Worm (Caenorhabditis elegans): ENCODE measurements around the gene vglu-2.

vglu-2 gene

ce11 chrIII:10326327-10326726 is 31.4 kb downstream of the vglu-2 start:
- TF ChIP-seq hnd-1 (tag; optimal IDR thresholded peaks at IDR 0.05): no peak
- no peak for TF ChIP-seq sea-1 (GFP tag; conservative IDR thresholded peaks at IDR 0.05)
- no peak for TF ChIP-seq hmbx-1 (tag; optimal IDR thresholded peaks at IDR 0.05)
- no peak for TF ChIP-seq pes-1 (GFP tag; IDR thresholded peaks at IDR 0.05)
- no peak for TF ChIP-seq flt-1 (GFP tag; IDR thresholded peaks at IDR 0.05)
- no peak for TF ChIP-seq ceh-13 (GFP tag; optimal IDR thresholded peaks at IDR 0.05)
- TF ChIP-seq hmg-4 (GFP tag; optimal IDR thresholded peaks at IDR 0.05): no peak
- TF ChIP-seq aly-1 (tag; optimal IDR thresholded peaks at IDR 0.05): no peak
- no peak for TF ChIP-seq tra-4 (tag; optimal IDR thresholded peaks at IDR 0.05)
- TF ChIP-seq scrt-1 (GFP tag; IDR thresholded peaks at IDR 0.05): no peak
- no peak for TF ChIP-seq tbx-11 (GFP tag; IDR thresholded peaks at IDR 0.05)
- TF ChIP-seq F13C5.2 (tag; optimal IDR thresholded peaks at IDR 0.05): no peak
- TF ChIP-seq ceh-36 (tag; optimal IDR thresholded peaks at IDR 0.05): no peak
- TF ChIP-seq ama-1 (optimal IDR thresholded peaks at IDR 0.05): no peak
- TF ChIP-seq tbx-37 (GFP tag; conservative IDR thresholded peaks at IDR 0.05): no peak
- TF ChIP-seq ets-7 (tag; optimal IDR thresholded peaks at IDR 0.05): no peak

ce11 chrIII:10328565-10329541 is 33.9 kb downstream of the vglu-2 start:
- TF ChIP-seq scrt-1 (GFP tag; IDR thresholded peaks at IDR 0.05) (0 out of 2 replicates have a peak, but pooled peaks have one; percentile 15), ceh-36 (tag; optimal IDR thresholded peaks at IDR 0.05) (no peak)

ce11 chrIII:10329811-10330210 is 34.9 kb downstream of the vglu-2 start:
- TF ChIP-seq pes-1 (GFP tag; IDR thresholded peaks at IDR 0.05): no peak
- TF ChIP-seq tbx-11 (GFP tag; IDR thresholded peaks at IDR 0.05): no peak
- TF ChIP-seq ets-7 (tag; optimal IDR thresholded peaks at IDR 0.05): no peak
- no peak for TF ChIP-seq tbx-37 (GFP tag; conservative IDR thresholded peaks at IDR 0.05)
- TF ChIP-seq hmbx-1 (tag; optimal IDR thresholded peaks at IDR 0.05): no peak
- no peak for TF ChIP-seq B0310.2 (tag; optimal IDR thresholded peaks at IDR 0.05)
- TF ChIP-seq F13C5.2 (tag; optimal IDR thresholded peaks at IDR 0.05): no peak
- no peak for TF ChIP-seq hnd-1 (tag; optimal IDR thresholded peaks at IDR 0.05)
- no peak for TF ChIP-seq aly-1 (tag; optimal IDR thresholded peaks at IDR 0.05)
- TF ChIP-seq ceh-36 (tag; optimal IDR thresholded peaks at IDR 0.05): no peak
- no peak for TF ChIP-seq sea-1 (GFP tag; conservative IDR thresholded peaks at IDR 0.05)
- TF ChIP-seq tra-4 (tag; optimal IDR thresholded peaks at IDR 0.05): no peak
- TF ChIP-seq ceh-13 (GFP tag; optimal IDR thresholded peaks at IDR 0.05): no peak
- TF ChIP-seq scrt-1 (GFP tag; IDR thresholded peaks at IDR 0.05): no peak
- TF ChIP-seq hmg-4 (GFP tag; optimal IDR thresholded peaks at IDR 0.05): no peak
- TF ChIP-seq ama-1 (optimal IDR thresholded peaks at IDR 0.05): no peak
- TF ChIP-seq flt-1 (GFP tag; IDR thresholded peaks at IDR 0.05): no peak

ce11 chrIII:10330372-10331062 is 35.6 kb downstream of the vglu-2 start, which contains the start of gene nex-2:
Gene nex-2, minus strand, starts transcription at chrIII:10330422.
- no peak for TF ChIP-seq tbx-11 (GFP tag; IDR thresholded peaks at IDR 0.05)
- no peak for TF ChIP-seq F13C5.2 (tag; optimal IDR thresholded peaks at IDR 0.05)
- no peak for TF ChIP-seq ceh-13 (GFP tag; optimal IDR thresholded peaks at IDR 0.05)
- no peak for TF ChIP-seq ceh-36 (tag; optimal IDR thresholded peaks at IDR 0.05)
- no peak for TF ChIP-seq pes-1 (GFP tag; IDR thresholded peaks at IDR 0.05)
- TF ChIP-seq B0310.2 (tag; optimal IDR thresholded peaks at IDR 0.05): no peak
- TF ChIP-seq flt-1 (GFP tag; IDR thresholded peaks at IDR 0.05): no peak
- no peak for TF ChIP-seq hmg-4 (GFP tag; optimal IDR thresholded peaks at IDR 0.05)
- no peak for TF ChIP-seq hmbx-1 (tag; optimal IDR thresholded peaks at IDR 0.05)
- TF ChIP-seq tra-4 (tag; optimal IDR thresholded peaks at IDR 0.05): no peak
- TF ChIP-seq aly-1 (tag; optimal IDR thresholded peaks at IDR 0.05): no peak
- TF ChIP-seq hnd-1 (tag; optimal IDR thresholded peaks at IDR 0.05): no peak
- TF ChIP-seq sea-1 (GFP tag; conservative IDR thresholded peaks at IDR 0.05): no peak
- TF ChIP-seq ets-7 (tag; optimal IDR thresholded peaks at IDR 0.05): no peak
- no peak for TF ChIP-seq tbx-37 (GFP tag; conservative IDR thresholded peaks at IDR 0.05)
- no peak for TF ChIP-seq scrt-1 (GFP tag; IDR thresholded peaks at IDR 0.05)
- no peak for TF ChIP-seq ama-1 (optimal IDR thresholded peaks at IDR 0.05)

ce11 chrIII:10331232-10331631 is 36.3 kb downstream of the vglu-2 start:
- TF ChIP-seq pes-1 (GFP tag; IDR thresholded peaks at IDR 0.05): no peak
- TF ChIP-seq ceh-36 (tag; optimal IDR thresholded peaks at IDR 0.05): no peak

ce11 chrIII:10332560-10332959 is 37.6 kb downstream of the vglu-2 start, which contains the start of gene T07C4.12:
Gene T07C4.12, minus strand, starts transcription at chrIII:10332660.
- no peak for TF ChIP-seq scrt-1 (GFP tag; IDR thresholded peaks at IDR 0.05)
- TF ChIP-seq hmg-4 (GFP tag; optimal IDR thresholded peaks at IDR 0.05): no peak
- no peak for TF ChIP-seq ceh-36 (tag; optimal IDR thresholded peaks at IDR 0.05)
- no peak for TF ChIP-seq flt-1 (GFP tag; IDR thresholded peaks at IDR 0.05)
- no peak for TF ChIP-seq aly-1 (tag; optimal IDR thresholded peaks at IDR 0.05)
- no peak for TF ChIP-seq ets-7 (tag; optimal IDR thresholded peaks at IDR 0.05)
- TF ChIP-seq pes-1 (GFP tag; IDR thresholded peaks at IDR 0.05): no peak
- TF ChIP-seq B0310.2 (tag; optimal IDR thresholded peaks at IDR 0.05): no peak
- TF ChIP-seq ceh-13 (GFP tag; optimal IDR thresholded peaks at IDR 0.05): no peak
- no peak for TF ChIP-seq ama-1 (optimal IDR thresholded peaks at IDR 0.05)
- no peak for TF ChIP-seq tra-4 (tag; optimal IDR thresholded peaks at IDR 0.05)
- no peak for TF ChIP-seq hmbx-1 (tag; optimal IDR thresholded peaks at IDR 0.05)
- no peak for TF ChIP-seq F13C5.2 (tag; optimal IDR thresholded peaks at IDR 0.05)
- TF ChIP-seq tbx-37 (GFP tag; conservative IDR thresholded peaks at IDR 0.05): no peak
- no peak for TF ChIP-seq sea-1 (GFP tag; conservative IDR thresholded peaks at IDR 0.05)

Measured in whole organism, early embryonic.